Worm (Caenorhabditis elegans): ENCODE results near the gene R07E5.19.

DNA sequence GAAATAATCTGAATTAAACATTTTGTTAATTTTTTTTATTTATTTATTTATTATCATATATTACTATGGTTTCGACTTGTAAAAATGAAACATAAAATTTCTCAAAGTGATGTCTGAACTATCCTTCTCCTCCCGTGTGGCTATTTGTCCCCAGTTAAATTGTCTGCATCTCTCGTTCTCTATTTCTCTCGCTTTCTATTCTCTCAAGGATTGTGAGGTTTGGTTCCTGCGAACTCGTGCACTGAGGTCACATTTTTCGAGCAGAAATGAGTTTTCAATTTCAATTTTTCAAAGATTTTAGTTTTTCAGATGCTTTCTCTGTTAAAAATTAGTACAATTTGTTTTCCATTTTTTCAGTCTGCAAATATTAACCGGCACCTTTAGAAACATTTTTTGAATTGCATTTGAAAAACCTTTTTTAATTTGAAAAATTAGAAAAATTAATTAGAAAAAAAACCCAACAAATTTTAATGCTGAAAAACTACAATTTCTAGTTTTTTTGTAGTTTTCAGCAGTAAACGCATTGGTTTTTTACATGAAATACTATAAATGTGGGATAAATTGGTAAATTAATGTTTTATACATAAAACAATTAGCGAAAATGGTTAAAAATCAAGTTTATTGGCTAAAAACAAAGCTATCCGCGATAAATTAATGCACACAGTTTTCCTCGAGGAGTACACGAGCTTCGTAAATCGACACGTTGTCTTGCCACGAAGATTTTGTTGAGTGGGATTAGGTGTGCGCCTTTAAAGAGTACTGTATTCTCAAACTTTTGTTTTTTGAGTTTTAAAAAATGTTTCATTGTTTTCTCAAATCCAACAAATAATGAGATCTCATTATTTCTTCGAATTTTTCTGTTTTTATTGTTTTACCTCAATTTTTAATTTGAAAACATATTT is 5.5 kb downstream of the R07E5.19 start:
- no peak for TF ChIP-seq W03F9.2 (tag; optimal IDR thresholded peaks at IDR 0.05)
- no peak for TF ChIP-seq him-1 (tag; optimal IDR thresholded peaks at IDR 0.05)
